Worm (Caenorhabditis elegans): ENCODE measurements around the gene tsg-101.
A peak's percentile ranks its signal among the peaks of the same experiment; 100 is the strongest.

ce11 chrIV:3515412-3516046, 1.2 kb upstream of the tsg-101 start:
- TF ChIP-seq ztf-29 (GFP tag; IDR thresholded peaks at IDR 0.05) (peak; percentile 54; the same call in 1 of the 2 replicates), ztf-23 (GFP tag; IDR thresholded peaks at IDR 0.05) (no peak), med-1 (GFP tag; optimal IDR thresholded peaks at IDR 0.05; ENCODE audit: insufficient read depth) (no peak), flt-1 (GFP tag; IDR thresholded peaks at IDR 0.05) (no peak), klf-2 (GFP tag; conservative IDR thresholded peaks at IDR 0.05) (no peak)
